Fruit fly (Drosophila melanogaster): ENCODE data around the gene otu.

DNA sequence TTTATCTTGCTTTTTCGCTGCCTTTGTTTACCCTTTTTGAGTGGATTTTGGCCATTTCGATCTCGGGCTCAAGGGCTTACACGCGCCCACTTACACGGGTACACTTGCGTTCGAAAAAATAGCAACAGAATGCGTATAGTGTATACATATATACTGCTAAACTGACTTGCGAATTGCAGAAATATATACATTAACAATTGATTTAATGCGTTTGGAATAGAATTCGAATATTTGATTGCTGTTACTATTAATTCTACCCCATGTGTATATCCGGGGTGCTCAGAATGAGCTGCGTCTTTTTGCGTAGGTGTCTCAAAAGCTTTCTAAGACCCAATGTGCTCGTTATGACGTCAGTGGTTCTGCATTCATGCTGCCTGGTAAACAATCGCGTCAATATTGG lies 4.1 kb upstream of the otu start:
- no peak for TF ChIP-seq CG10669 (GFP tag; optimal IDR thresholded peaks at IDR 0.05)
- no peak for TF ChIP-seq Hr39 (GFP tag; optimal IDR thresholded peaks at IDR 0.05)
